Worm (Caenorhabditis elegans) whole organism, L4 larva: ENCODE results near the gene F19D8.2.
"Not testable (repeated sequence)": the region's sequence is repeated elsewhere in the genome, so short reads cannot be mapped to it uniquely, and the experiment has no call there.

Experiments
- ceh-62 ChIP-seq: sonication (generic microtip); optimal IDR thresholded peaks from 2 replicates; lab custom pipeline; 2017; ENCODE audit warnings: missing biosample characterization, missing genetic modification characterization
- hif-1 ChIP-seq, 2 experiments: sonication (generic microtip); optimal IDR thresholded peaks; 2 replicates each; lab custom pipeline; 2016 to 2017; ENCODE audit warnings: missing compliant biosample characterization in 2 of 2, missing genetic modification characterization in 2 of 2, missing genetic modification reagents in 2 of 2, missing genotype in 2 of 2, mild to moderate bottlenecking in 1 of 2
- lin-1 ChIP-seq: fragments of 200-800 bp; sonication (Bioruptor generic); IDR thresholded peaks from 2 replicates; pipeline ENCODE4 v1.3.6; 2022; ENCODE audit warnings: missing genetic modification reagents, missing genetic modification characterization, missing compliant biosample characterization
- pha-4 ChIP-seq, 2 experiments: fragments of 150-350 bp in 1 of 2; fragments of 200-800 bp in 1 of 2; sonication (Bioruptor generic) in 1 of 2; IDR thresholded peaks in 1 of 2; optimal IDR thresholded peaks in 1 of 2; 2 replicates each; pipeline versions ENCODE4 v1.3.6 to Lab custom; 2014 to 2022; ENCODE audit warnings: missing genetic modification characterization in 2 of 2, missing genetic modification reagents in 2 of 2, missing biosample characterization in 1 of 2, missing compliant biosample characterization in 1 of 2
- unc-62 ChIP-seq, 3 experiments: fragments of 150-350 bp in 1 of 3; sonication (generic microtip); optimal IDR thresholded peaks in 2 of 3; peaks in 1 of 3; 1 replicate in 1 of 3; 2 replicates in 2 of 3; lab custom pipeline; 2014 to 2017; ENCODE audit warnings: missing biosample characterization in 3 of 3, missing genetic modification characterization in 3 of 3, missing genetic modification reagents in 3 of 3, missing genotype in 1 of 3

DNA sequence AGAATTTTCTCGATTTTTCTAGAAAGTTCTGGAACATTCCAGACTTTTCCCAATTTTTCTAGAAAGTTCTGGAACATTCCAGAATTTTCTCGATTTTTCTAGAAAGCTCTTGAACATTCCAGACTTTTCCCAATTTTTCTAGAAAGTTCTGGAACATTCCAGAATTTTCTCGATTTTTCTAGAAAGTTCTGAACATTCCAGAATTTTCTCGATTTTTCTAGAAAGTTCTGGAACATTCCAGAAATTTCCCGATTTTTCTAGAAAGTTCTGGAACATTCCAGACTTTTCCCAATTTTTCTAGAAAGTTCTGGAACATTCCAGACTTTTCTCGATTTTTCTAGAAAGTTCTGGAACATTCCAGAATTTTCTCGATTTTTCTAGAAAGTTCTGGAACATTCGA, 38.9 kb upstream of the F19D8.2 start:
- TF ChIP-seq ceh-62 (tag; lab: Kevin White, UChicago); unc-62 (GFP tag; optimal IDR thresholded peaks at IDR 0.05 in 1 of 2; lab: Kevin White, UChicago); unc-62 (tag; optimal IDR thresholded peaks at IDR 0.05; lab: Kevin White, UChicago); hif-1 (tag; optimal IDR thresholded peaks at IDR 0.05; lab: Kevin White, UChicago); lin-1 (GFP tag; lab: Robert Waterston, UW); pha-4 (GFP tag; IDR thresholded peaks at IDR 0.05; lab: Robert Waterston, UW); pha-4 (tag; optimal IDR thresholded peaks at IDR 0.05; lab: Kevin White, UChicago): not testable (repeated sequence)
